Worm (Caenorhabditis elegans) whole organism, L1 larva: ENCODE results near the gene fpn-1.2.

Experiments
- dpl-1 ChIP-seq, 3 experiments: fragments of 150-350 bp in 2 of 3; sonication (generic microtip) in 1 of 3; optimal IDR thresholded peaks; 2 replicates each; lab custom pipeline; 2014 to 2017; ENCODE audit warnings: missing biosample characterization in 3 of 3, missing genetic modification characterization in 3 of 3, missing genetic modification reagents in 3 of 3
- fkh-8 ChIP-seq: sonication (generic microtip); optimal IDR thresholded peaks from 2 replicates; lab custom pipeline; 2016; ENCODE audit warnings: mild to moderate bottlenecking, missing genetic modification characterization, missing compliant biosample characterization
- jun-1 ChIP-seq: fragments of 150-350 bp; optimal IDR thresholded peaks from 2 replicates; lab custom pipeline; 2014; ENCODE audit warnings: missing biosample characterization, missing genetic modification reagents, missing genetic modification characterization
- lin-39 ChIP-seq: fragments of 150-350 bp; optimal IDR thresholded peaks from 2 replicates; lab custom pipeline; 2014; ENCODE audit warnings: missing biosample characterization, missing genetic modification reagents, missing genetic modification characterization
- mep-1 ChIP-seq: fragments of 150-350 bp; optimal IDR thresholded peaks from 2 replicates; lab custom pipeline; 2014; ENCODE audit warnings: missing biosample characterization, missing genetic modification characterization
- nhr-11 ChIP-seq: fragments of 150-350 bp; optimal IDR thresholded peaks from 2 replicates; lab custom pipeline; 2014; ENCODE audit warnings: missing biosample characterization, missing genetic modification characterization

ce11 chrV:1423338-1423737 is 41.2 kb downstream of the fpn-1.2 start:
- no peak for TF ChIP-seq mep-1
- no peak for TF ChIP-seq fkh-8 (tag; lab: Kevin White, UChicago)
- TF ChIP-seq jun-1 = no peak
- TF ChIP-seq dpl-1 (GFP tag; optimal IDR thresholded peaks at IDR 0.05; lab: Kevin White, UChicago) = no peak
- no peak for TF ChIP-seq nhr-11 (tag; lab: Kevin White, UChicago)
- no peak for TF ChIP-seq lin-39 (tag; lab: Kevin White, UChicago)
